Fruit fly (Drosophila melanogaster): ENCODE results near the gene CG43345.

- TF ChIP-seq Myc (optimal IDR thresholded peaks at IDR 0.05) (no peak), Sin3A (optimal IDR thresholded peaks at IDR 0.05) (no peak)
Measured at dm6 chr2L:21168295-21169159, at the start of gene CG43345, which contains the start of the genes mAcon1 and CG43346.

Measured in Kc167 (cell line).